Fruit fly (Drosophila melanogaster): ENCODE data around the gene Ilp8.

Gene Ilp8

DNA sequence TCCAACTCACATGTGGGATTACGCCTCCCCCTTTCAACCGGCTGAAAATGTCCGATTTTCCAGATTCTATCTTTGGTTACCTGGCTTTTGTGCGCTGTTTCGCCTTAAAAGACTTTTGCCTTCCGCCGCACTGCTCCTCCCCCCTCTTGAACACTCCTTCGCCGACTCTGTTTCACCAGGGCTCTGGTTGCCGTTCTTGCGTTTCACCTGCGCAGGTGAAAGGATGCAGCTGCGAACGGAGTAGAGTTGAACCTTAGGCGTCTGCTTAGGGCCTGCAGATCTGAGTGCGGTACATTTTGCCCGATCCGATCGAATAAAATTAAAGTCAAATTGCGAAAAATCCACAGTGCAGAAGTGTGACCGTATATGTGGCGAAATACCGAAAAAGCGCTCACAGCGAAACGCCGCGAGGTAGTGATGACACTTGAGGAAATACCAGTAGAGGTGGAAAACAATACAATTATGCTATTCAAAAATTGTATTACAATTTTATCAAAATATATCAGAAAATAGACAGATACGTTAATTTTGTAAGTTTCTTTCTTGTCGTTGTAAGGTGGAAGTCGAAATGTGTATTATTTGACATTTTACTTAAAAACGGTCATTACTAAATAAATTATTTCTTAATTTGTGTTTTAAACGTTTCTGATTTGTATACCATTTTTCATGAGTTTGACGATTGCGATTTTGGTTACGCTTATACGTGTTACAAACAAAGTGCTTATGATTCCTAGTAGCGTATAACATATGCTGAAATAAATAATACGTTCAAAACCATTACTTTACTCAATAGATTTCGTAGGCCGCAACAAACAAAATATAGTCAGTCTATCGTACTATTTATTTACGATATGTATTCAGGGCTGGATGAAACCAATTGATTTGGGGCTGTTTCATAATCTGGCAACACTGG, 16.0 kb downstream of the Ilp8 start, which contains the start of the genes CG6664 and CG7728 (continued):
- peak; percentile 59 for TF ChIP-seq CG12391 (tag; optimal IDR thresholded peaks at IDR 0.05)
- TF ChIP-seq CG9817 (tag; optimal IDR thresholded peaks at IDR 0.05) = peak; percentile 43
- no peak for TF ChIP-seq Trl (optimal IDR thresholded peaks at IDR 0.05)
- no peak for TF ChIP-seq Trl (GFP tag; optimal IDR thresholded peaks at IDR 0.05)
- TF ChIP-seq chinmo (GFP tag; IDR thresholded peaks at IDR 0.05; ENCODE audit: partially characterized antibody) = no peak
- TF ChIP-seq gce (GFP tag; IDR thresholded peaks at IDR 0.05) = no peak
- no peak for TF ChIP-seq CG13123 (GFP tag; optimal IDR thresholded peaks at IDR 0.05)
- TF ChIP-seq CG6683 (GFP tag; optimal IDR thresholded peaks at IDR 0.05) = no peak
- TF ChIP-seq Bteb2 (GFP tag; optimal IDR thresholded peaks at IDR 0.05) = no peak
- no peak for TF ChIP-seq schlank (tag; optimal IDR thresholded peaks at IDR 0.05)
- peak; percentile 47 for TF ChIP-seq CG1647 (GFP tag; optimal IDR thresholded peaks at IDR 0.05)
- no peak for TF ChIP-seq ase (GFP tag; IDR thresholded peaks at IDR 0.05)
- no peak for TF ChIP-seq br (optimal IDR thresholded peaks at IDR 0.05)
- no peak for TF ChIP-seq her (GFP tag; optimal IDR thresholded peaks at IDR 0.05)
- TF ChIP-seq CG18011 (GFP tag; optimal IDR thresholded peaks at IDR 0.05) = peak; percentile 1
- no peak for TF ChIP-seq CG17359 (tag; optimal IDR thresholded peaks at IDR 0.05)
- no peak for TF ChIP-seq gcm2 (GFP tag; optimal IDR thresholded peaks at IDR 0.05)
- TF ChIP-seq Fer3 (tag; optimal IDR thresholded peaks at IDR 0.05) = no peak
- TF ChIP-seq pita (GFP tag; optimal IDR thresholded peaks at IDR 0.05) = no peak
- TF ChIP-seq lab (GFP tag; optimal IDR thresholded peaks at IDR 0.05) = no peak
- TF ChIP-seq Dbx (GFP tag; IDR thresholded peaks at IDR 0.05) = peak; percentile 54; the same call in 2 of the 3 replicates
- TF ChIP-seq pb (GFP tag; optimal IDR thresholded peaks at IDR 0.05) = no peak
- peak; percentile 4 for TF ChIP-seq CG10431 (GFP tag; optimal IDR thresholded peaks at IDR 0.05)
- TF ChIP-seq CG10209 (GFP tag; optimal IDR thresholded peaks at IDR 0.05) = no peak
- peak; percentile 41 for TF ChIP-seq Chrac-16 (GFP tag; optimal IDR thresholded peaks at IDR 0.05)
- no peak for TF ChIP-seq cas (GFP tag; IDR thresholded peaks at IDR 0.05)
- no peak; the same call in 1 of the 2 replicates for TF ChIP-seq Atf6 (GFP tag; IDR thresholded peaks at IDR 0.05)
- TF ChIP-seq Elba2 (GFP tag; optimal IDR thresholded peaks at IDR 0.05) = peak; percentile 44
- TF ChIP-seq CG15479 (GFP tag; optimal IDR thresholded peaks at IDR 0.05) = no peak
- TF ChIP-seq odd (GFP tag; optimal IDR thresholded peaks at IDR 0.05) = no peak
- TF ChIP-seq CG13287 (GFP tag; IDR thresholded peaks at IDR 0.05; ENCODE audit: partially characterized antibody) = peak; percentile 42
- TF ChIP-seq org-1 (GFP tag; optimal IDR thresholded peaks at IDR 0.05) = no peak
- no peak for TF ChIP-seq CG3995 (GFP tag; optimal IDR thresholded peaks at IDR 0.05)
- TF ChIP-seq Dref (GFP tag; IDR thresholded peaks at IDR 0.05) = peak; percentile 39
- TF ChIP-seq CG6765 (GFP tag; optimal IDR thresholded peaks at IDR 0.05) = no peak
- peak; percentile 59; the same call in 2 of the 3 replicates for TF ChIP-seq knrl (GFP tag; IDR thresholded peaks at IDR 0.05; ENCODE audit: partially characterized antibody)
- peak; percentile 13; the same call in 1 of the 2 replicates for TF ChIP-seq CG14667 (GFP tag; IDR thresholded peaks at IDR 0.05)
- TF ChIP-seq Taf1 (GFP tag; IDR thresholded peaks at IDR 0.05) = no peak; the same call in 1 of the 2 replicates
- no peak for TF ChIP-seq sr (GFP tag; IDR thresholded peaks at IDR 0.05)
- TF ChIP-seq fd102C (GFP tag; optimal IDR thresholded peaks at IDR 0.05) = no peak
- TF ChIP-seq H15 (GFP tag; IDR thresholded peaks at IDR 0.05) = peak; percentile 30; the same call in 1 of the 3 replicates
- TF ChIP-seq Xbp1 (GFP tag; optimal IDR thresholded peaks at IDR 0.05) = peak; percentile 60
- peak; percentile 60 for TF ChIP-seq sug (tag; optimal IDR thresholded peaks at IDR 0.05)
- TF ChIP-seq Hey (tag; optimal IDR thresholded peaks at IDR 0.05) = no peak
- peak; percentile 25 for TF ChIP-seq pnt (GFP tag; optimal IDR thresholded peaks at IDR 0.05)
- TF ChIP-seq Hr39 (optimal IDR thresholded peaks at IDR 0.05) = no peak
- no peak for TF ChIP-seq CG7357 (GFP tag; IDR thresholded peaks at IDR 0.05)
- TF ChIP-seq dati (GFP tag; IDR thresholded peaks at IDR 0.05) = no peak
- no peak for TF ChIP-seq D19A (tag; optimal IDR thresholded peaks at IDR 0.05)
- peak; percentile 38 for TF ChIP-seq mirr (GFP tag; optimal IDR thresholded peaks at IDR 0.05)
